Worm (Caenorhabditis elegans) whole organism, L2 larva: Measurements from ENCODE around the gene C24H11.2.

Experiments
- C34F6.9 ChIP-seq: fragments of 150-350 bp; optimal IDR thresholded peaks from 2 replicates; lab custom pipeline; 2014; ENCODE audit warnings: missing biosample characterization, missing genetic modification characterization
- F13H6.1 ChIP-seq: sonication (generic microtip); optimal IDR thresholded peaks from 2 replicates; lab custom pipeline; 2016; ENCODE audit warnings: missing genetic modification characterization, missing compliant biosample characterization
- Y55F3AM.14 ChIP-seq: fragments of 200-800 bp; sonication (Bioruptor generic); optimal IDR thresholded peaks from 2 replicates; lab custom pipeline; 2018; ENCODE audit warnings: mild to moderate bottlenecking, missing genetic modification characterization, missing compliant biosample characterization
- ZK546.5 ChIP-seq: sonication (generic microtip); optimal IDR thresholded peaks from 2 replicates; lab custom pipeline; 2017; ENCODE audit warnings: missing biosample characterization, missing genetic modification characterization
- alr-1 ChIP-seq: fragments of 150-350 bp; optimal IDR thresholded peaks from 2 replicates; lab custom pipeline; 2014; ENCODE audit warnings: missing biosample characterization, missing genetic modification characterization
- aly-2 ChIP-seq: fragments of 150-350 bp; optimal IDR thresholded peaks from 2 replicates; lab custom pipeline; 2014; ENCODE audit warnings: missing biosample characterization, missing genetic modification characterization
- ama-1 ChIP-seq: fragments of 150-350 bp; optimal IDR thresholded peaks from 2 replicates; lab custom pipeline; 2018; ENCODE audit warnings: inconsistent platforms
- blmp-1 ChIP-seq: sonication (generic microtip); optimal IDR thresholded peaks from 2 replicates; lab custom pipeline; 2017; ENCODE audit warnings: missing genetic modification characterization, mild to moderate bottlenecking, missing compliant biosample characterization, antibody characterized with exemption, moderate library complexity; ENCODE audit not compliant: insufficient read depth
- ceh-16 ChIP-seq: fragments of 150-350 bp; optimal IDR thresholded peaks from 2 replicates; lab custom pipeline; 2014; ENCODE audit warnings: missing biosample characterization, missing genetic modification characterization
- ceh-82 ChIP-seq: fragments of 150-350 bp; optimal IDR thresholded peaks from 2 replicates; lab custom pipeline; 2014; ENCODE audit warnings: missing biosample characterization, missing genetic modification characterization
- crh-2 ChIP-seq: sonication (generic microtip); optimal IDR thresholded peaks from 2 replicates; lab custom pipeline; 2017; ENCODE audit warnings: missing biosample characterization, missing genetic modification characterization
- dmd-4 ChIP-seq: sonication (generic microtip); optimal IDR thresholded peaks from 2 replicates; lab custom pipeline; 2017; ENCODE audit warnings: missing biosample characterization, missing genetic modification characterization
- egl-27 ChIP-seq: sonication (generic microtip); optimal IDR thresholded peaks from 3 replicates; lab custom pipeline; 2017; ENCODE audit warnings: missing biosample characterization, missing genetic modification reagents, missing genetic modification characterization
- elt-1 ChIP-seq: fragments of 150-350 bp; optimal IDR thresholded peaks from 2 replicates; lab custom pipeline; 2014; ENCODE audit warnings: missing biosample characterization, missing genetic modification characterization
- elt-3 ChIP-seq: sonication (generic microtip); optimal IDR thresholded peaks from 2 replicates; lab custom pipeline; 2017; ENCODE audit warnings: missing biosample characterization, missing genetic modification characterization
- fos-1 ChIP-seq: fragments of 150-350 bp; optimal IDR thresholded peaks from 2 replicates; lab custom pipeline; 2014; ENCODE audit warnings: missing biosample characterization, missing genetic modification characterization
- gmeb-1 ChIP-seq: fragments of 150-350 bp; optimal IDR thresholded peaks from 2 replicates; lab custom pipeline; 2014; ENCODE audit warnings: missing biosample characterization, missing genetic modification characterization
- lin-11 ChIP-seq: fragments of 150-350 bp; sonication (generic microtip); optimal IDR thresholded peaks from 2 replicates; lab custom pipeline; 2014; ENCODE audit warnings: missing biosample characterization, missing genetic modification characterization, inconsistent platforms, mixed read lengths
- lin-13 ChIP-seq: fragments of 150-350 bp; optimal IDR thresholded peaks from 2 replicates; lab custom pipeline; 2014; ENCODE audit warnings: missing biosample characterization, missing genetic modification reagents, missing genetic modification characterization
- lin-39 ChIP-seq: fragments of 150-350 bp; optimal IDR thresholded peaks from 2 replicates; lab custom pipeline; 2014; ENCODE audit warnings: missing biosample characterization, missing genetic modification reagents, missing genetic modification characterization
- lsy-2 ChIP-seq, 2 experiments: fragments of 150-350 bp in 1 of 2; sonication (generic microtip) in 1 of 2; optimal IDR thresholded peaks; 2 replicates each; lab custom pipeline; 2014 to 2017; ENCODE audit warnings: missing biosample characterization in 2 of 2, missing genetic modification characterization in 2 of 2
- mab-5 ChIP-seq: fragments of 150-350 bp; optimal IDR thresholded peaks from 2 replicates; lab custom pipeline; 2014; ENCODE audit warnings: missing biosample characterization, missing genetic modification characterization
- mbf-1 ChIP-seq: sonication (generic microtip); optimal IDR thresholded peaks from 2 replicates; lab custom pipeline; 2017; ENCODE audit warnings: missing biosample characterization, missing genetic modification characterization
- mdl-1 ChIP-seq, 2 experiments: fragments of 150-350 bp in 1 of 2; sonication (generic microtip) in 1 of 2; optimal IDR thresholded peaks; 2 replicates each; lab custom pipeline; 2017; ENCODE audit warnings: missing biosample characterization in 2 of 2, missing genetic modification characterization in 2 of 2
- nhr-10 ChIP-seq: sonication (generic microtip); optimal IDR thresholded peaks from 2 replicates; lab custom pipeline; 2017; ENCODE audit warnings: missing biosample characterization, missing genetic modification characterization
- nhr-11 ChIP-seq: fragments of 150-350 bp; optimal IDR thresholded peaks from 2 replicates; lab custom pipeline; 2014; ENCODE audit warnings: missing biosample characterization, missing genetic modification characterization
- nhr-12 ChIP-seq: fragments of 150-350 bp; optimal IDR thresholded peaks from 2 replicates; lab custom pipeline; 2014; ENCODE audit warnings: missing biosample characterization, missing genetic modification characterization
- nhr-129 ChIP-seq: fragments of 150-350 bp; optimal IDR thresholded peaks from 2 replicates; lab custom pipeline; 2014; ENCODE audit warnings: missing biosample characterization, missing genetic modification characterization
- nhr-21 ChIP-seq: fragments of 150-350 bp; optimal IDR thresholded peaks from 2 replicates; lab custom pipeline; 2014; ENCODE audit warnings: missing biosample characterization, missing genetic modification characterization
- nhr-23 ChIP-seq: fragments of 150-350 bp; optimal IDR thresholded peaks from 2 replicates; lab custom pipeline; 2014; ENCODE audit warnings: missing biosample characterization, missing genetic modification reagents, missing genetic modification characterization
- nhr-237 ChIP-seq: fragments of 150-350 bp; optimal IDR thresholded peaks from 2 replicates; lab custom pipeline; 2014; ENCODE audit warnings: missing biosample characterization, missing genetic modification characterization
- nhr-25 ChIP-seq: fragments of 150-350 bp; sonication (generic microtip); optimal IDR thresholded peaks from 3 replicates; lab custom pipeline; 2014; ENCODE audit warnings: missing biosample characterization, missing genetic modification characterization
- nhr-6 ChIP-seq: fragments of 150-350 bp; optimal IDR thresholded peaks from 2 replicates; lab custom pipeline; 2014; ENCODE audit warnings: missing biosample characterization, missing genetic modification characterization
- sem-4 ChIP-seq: fragments of 150-350 bp; optimal IDR thresholded peaks from 2 replicates; lab custom pipeline; 2014; ENCODE audit warnings: missing biosample characterization, missing genetic modification reagents, missing genetic modification characterization
- skn-1 ChIP-seq: sonication (generic microtip); optimal IDR thresholded peaks from 2 replicates; lab custom pipeline; 2017; ENCODE audit warnings: missing biosample characterization, missing genetic modification characterization
- sma-3 ChIP-seq: sonication (generic microtip); optimal IDR thresholded peaks from 2 replicates; lab custom pipeline; 2016; ENCODE audit warnings: missing genetic modification reagents, missing genetic modification characterization, missing compliant biosample characterization
- sma-9 ChIP-seq, 2 experiments: fragments of 150-350 bp in 1 of 2; sonication (generic microtip) in 1 of 2; optimal IDR thresholded peaks; 2 replicates each; lab custom pipeline; 2014 to 2016; ENCODE audit warnings: missing genetic modification characterization in 2 of 2, mild to moderate bottlenecking in 1 of 2, missing biosample characterization in 1 of 2, missing compliant biosample characterization in 1 of 2, missing genetic modification reagents in 1 of 2, moderate library complexity in 1 of 2
- snpc-4 ChIP-seq: fragments of 150-350 bp; optimal IDR thresholded peaks from 2 replicates; lab custom pipeline; 2014; ENCODE audit warnings: missing biosample characterization, missing genetic modification characterization
- unc-39 ChIP-seq: fragments of 150-350 bp; optimal IDR thresholded peaks from 2 replicates; lab custom pipeline; 2014; ENCODE audit warnings: missing biosample characterization, missing genetic modification characterization
- unc-55 ChIP-seq: fragments of 150-350 bp; sonication (generic microtip); optimal IDR thresholded peaks from 3 replicates; lab custom pipeline; 2014; ENCODE audit warnings: missing biosample characterization, missing genetic modification reagents, missing genetic modification characterization
- unc-62 ChIP-seq: fragments of 150-350 bp; optimal IDR thresholded peaks from 2 replicates; lab custom pipeline; 2014; ENCODE audit warnings: missing biosample characterization, missing genetic modification reagents, missing genetic modification characterization
- zag-1 ChIP-seq: fragments of 150-350 bp; optimal IDR thresholded peaks from 2 replicates; lab custom pipeline; 2014; ENCODE audit warnings: missing biosample characterization, missing genetic modification characterization
- ztf-1 ChIP-seq: fragments of 200-800 bp; sonication (Bioruptor generic); conservative IDR thresholded peaks from 2 replicates; pipeline ENCODE4 v1.3.6; 2022; ENCODE audit warnings: missing genetic modification characterization, missing compliant biosample characterization
- ztf-11 ChIP-seq: sonication (generic microtip); optimal IDR thresholded peaks from 2 replicates; lab custom pipeline; 2017; ENCODE audit warnings: missing biosample characterization, missing genetic modification characterization
- ztf-4 ChIP-seq: fragments of 150-350 bp; optimal IDR thresholded peaks from 2 replicates; lab custom pipeline; 2014; ENCODE audit warnings: missing biosample characterization, missing genetic modification characterization

Gene C24H11.2

DNA sequence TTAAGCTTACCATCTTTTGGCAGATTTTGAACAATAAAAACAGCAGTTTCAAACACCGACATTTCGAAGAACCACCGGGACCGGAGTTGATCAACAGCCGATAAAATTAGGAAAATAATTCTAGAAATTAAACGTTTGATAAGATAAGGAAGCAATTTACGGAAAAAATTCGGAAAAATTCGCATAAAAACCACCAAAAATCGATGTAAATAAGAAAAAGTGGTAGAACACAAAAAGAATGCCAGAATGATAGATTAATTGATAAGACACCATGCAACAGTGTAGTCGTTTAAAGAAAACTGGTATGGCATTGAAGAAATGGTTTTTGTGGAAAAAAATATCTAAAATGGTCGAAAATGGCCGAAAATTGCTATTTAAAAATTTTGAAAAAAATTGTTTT, 30.3 kb upstream of the C24H11.2 start, which contains the start of gene maa-1:
TSS of gene maa-1 (minus strand) at position 120 of the 400 bp plus-strand sequence.
- TF ChIP-seq fos-1 (tag; lab: Kevin White, UChicago) (peak; percentile 42), gmeb-1 (tag; lab: Kevin White, UChicago) (peak; percentile 9), crh-2 (peak; percentile 1), blmp-1 (tag; lab: Kevin White, UChicago) (no peak)

DNA sequence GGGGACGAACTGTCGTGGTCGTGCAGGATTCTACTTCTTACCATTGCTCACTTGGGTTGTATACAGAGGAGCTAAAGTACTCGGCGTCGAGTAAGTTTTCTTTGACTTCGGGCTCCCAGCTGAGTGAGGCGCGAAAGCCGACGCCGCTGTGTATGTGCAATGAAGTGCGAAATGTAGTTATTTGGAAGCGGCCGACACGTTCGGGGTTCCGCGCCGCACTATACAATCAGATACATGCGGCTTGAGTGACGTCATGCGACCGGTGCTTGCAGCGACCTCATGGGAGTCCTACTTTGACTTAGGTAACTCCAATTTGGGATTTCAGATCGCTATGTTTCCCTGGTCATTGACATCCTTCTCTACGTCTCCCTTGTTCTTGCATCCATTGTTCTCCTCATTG, 25.7 kb upstream of the C24H11.2 start:
- TF ChIP-seq sma-3 (GFP tag; lab: Kevin White, UChicago), result no peak
- TF ChIP-seq nhr-129 (tag; lab: Kevin White, UChicago), result no peak
- TF ChIP-seq fos-1 (tag; lab: Kevin White, UChicago), result no peak
- TF ChIP-seq nhr-23, result no peak
- no peak for TF ChIP-seq C34F6.9 (tag; lab: Kevin White, UChicago)
- no peak for TF ChIP-seq zag-1 (tag; lab: Kevin White, UChicago)
- peak; percentile 81 for TF ChIP-seq snpc-4 (tag; lab: Kevin White, UChicago)

DNA sequence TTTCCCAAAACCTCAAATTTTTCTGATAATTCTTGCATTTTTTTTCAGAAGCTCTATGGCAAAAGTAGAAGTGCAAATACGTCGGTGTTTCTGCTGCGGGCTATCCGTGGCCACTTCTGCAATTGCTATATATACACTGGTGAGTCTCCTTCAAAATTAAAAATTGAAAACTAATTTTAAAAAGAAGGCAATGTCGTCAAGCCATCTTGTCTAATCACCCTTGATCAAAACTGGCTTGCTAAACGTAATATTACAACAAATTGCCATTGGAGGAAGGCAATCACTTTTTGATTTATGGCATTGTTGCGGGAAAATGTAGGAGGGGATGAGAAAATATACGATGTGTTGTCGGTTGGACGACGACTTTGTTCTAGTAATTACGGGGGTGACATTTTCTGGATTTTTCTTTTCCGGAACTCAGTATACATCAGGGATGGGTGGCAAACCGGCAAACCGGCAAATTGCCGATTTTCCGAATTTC, 24.4 kb upstream of the C24H11.2 start, which contains the start of gene C18D11.1:
TSS of gene C18D11.1 (plus strand) at position 51 of the 481 bp plus-strand sequence.
- TF ChIP-seq nhr-10 (tag; lab: Kevin White, UChicago) (no peak), alr-1 (tag; lab: Kevin White, UChicago) (no peak), sem-4 (tag; lab: Kevin White, UChicago) (no peak), nhr-25 (tag; lab: Kevin White, UChicago) (peak; percentile 26), crh-2 (no peak)
- TF ChIP-seq, all 48 proteins: peak for 1

DNA sequence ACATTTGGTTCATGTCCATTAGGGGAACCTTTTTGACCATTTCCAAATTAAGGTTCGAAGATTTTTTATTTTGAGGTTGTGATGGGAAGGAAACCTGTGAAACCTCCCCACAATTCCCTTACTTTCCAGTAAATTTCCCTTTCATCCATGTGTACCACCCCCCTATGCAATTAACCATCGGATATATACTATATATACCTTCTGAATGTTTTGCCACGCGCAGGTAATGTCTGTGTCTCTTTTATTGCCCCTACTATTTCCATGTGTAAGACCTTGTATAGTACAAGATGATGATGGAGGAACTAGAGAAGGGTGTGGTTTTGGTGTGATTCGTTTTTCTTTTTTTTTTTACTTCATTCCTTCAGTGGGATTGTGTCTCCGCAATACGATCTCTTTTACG, 22.5 kb upstream of the C24H11.2 start:
- TF ChIP-seq egl-27 (tag; lab: Kevin White, UChicago) (no peak), mdl-1 (tag; optimal IDR thresholded peaks at IDR 0.05; lab: Kevin White, UChicago) (no peak), nhr-25 (tag; lab: Kevin White, UChicago) (peak; percentile 39), ztf-4 (no peak), ztf-1 (GFP tag; lab: Robert Waterston, UW) (no peak), lin-11 (tag; lab: Kevin White, UChicago) (no peak), unc-55 (no peak), sma-9 (GFP tag; optimal IDR thresholded peaks at IDR 0.05; lab: Kevin White, UChicago) (peak; percentile 45), sma-9 (tag; optimal IDR thresholded peaks at IDR 0.05; lab: Kevin White, UChicago) (no peak), nhr-237 (tag; lab: Kevin White, UChicago) (no peak), gmeb-1 (tag; lab: Kevin White, UChicago) (no peak), aly-2 (tag; lab: Kevin White, UChicago) (no peak), unc-62 (no peak), zag-1 (tag; lab: Kevin White, UChicago) (no peak), mbf-1 (tag; lab: Kevin White, UChicago) (no peak), nhr-12 (tag; lab: Kevin White, UChicago) (no peak), sma-3 (GFP tag; lab: Kevin White, UChicago) (peak; percentile 37), blmp-1 (tag; lab: Kevin White, UChicago) (peak; percentile 61), lin-13 (no peak), fos-1 (tag; lab: Kevin White, UChicago) (no peak), crh-2 (no peak), ceh-82 (tag; lab: Kevin White, UChicago) (no peak), ZK546.5 (tag; lab: Kevin White, UChicago) (no peak), dmd-4 (tag; lab: Kevin White, UChicago) (no peak), nhr-6 (tag; lab: Kevin White, UChicago) (peak; percentile 22), unc-39 (tag; lab: Kevin White, UChicago) (no peak), nhr-129 (tag; lab: Kevin White, UChicago) (no peak), Y55F3AM.14 (GFP tag; lab: Kevin White, UChicago) (no peak), lsy-2 (tag; optimal IDR thresholded peaks at IDR 0.05; lab: Kevin White, UChicago) (no peak), alr-1 (tag; lab: Kevin White, UChicago) (no peak), skn-1 (tag; lab: Kevin White, UChicago) (no peak), nhr-11 (tag; lab: Kevin White, UChicago) (no peak), mab-5 (no peak), elt-1 (tag; lab: Kevin White, UChicago) (no peak), ceh-16 (tag; lab: Kevin White, UChicago) (no peak), elt-3 (no peak), ama-1 (no peak), lin-39 (tag; lab: Kevin White, UChicago) (no peak), nhr-21 (tag; lab: Kevin White, UChicago) (no peak), nhr-23 (no peak), ztf-11 (tag; lab: Kevin White, UChicago) (no peak), snpc-4 (tag; lab: Kevin White, UChicago) (no peak), F13H6.1 (tag; lab: Kevin White, UChicago) (no peak), C34F6.9 (tag; lab: Kevin White, UChicago) (no peak), nhr-10 (tag; lab: Kevin White, UChicago) (no peak)
